Worm (Caenorhabditis elegans) whole organism, young adult: Measurements from ENCODE around the gene M01F1.8.
A peak's percentile ranks its signal among the peaks of the same experiment; 100 is the strongest.

Source experiments
- B0019.2 ChIP-seq: fragments of 200-800 bp; sonication (Bioruptor generic); conservative IDR thresholded peaks from 2 replicates; pipeline ENCODE4 v1.3.6; 2022; ENCODE audit warnings: missing genetic modification reagents, missing genetic modification characterization, missing compliant biosample characterization
- B0035.1 ChIP-seq: sonication (generic microtip); optimal IDR thresholded peaks from 2 replicates; lab custom pipeline; 2016; ENCODE audit warnings: missing genetic modification characterization, mild to moderate bottlenecking, missing compliant biosample characterization, missing genotype, missing genetic modification reagents
- B0336.3 ChIP-seq: fragments of 200-800 bp; sonication (Bioruptor generic); IDR thresholded peaks from 2 replicates; pipeline ENCODE4 v1.3.6; 2022; ENCODE audit warnings: missing genetic modification characterization, missing compliant biosample characterization
- D2030.7 ChIP-seq: fragments of 200-800 bp; sonication (Bioruptor generic); IDR thresholded peaks from 2 replicates; pipeline ENCODE4 v1.3.6; 2022; ENCODE audit warnings: missing genetic modification reagents, missing genetic modification characterization, missing compliant biosample characterization
- F22D6.2 ChIP-seq: sonication (generic microtip); optimal IDR thresholded peaks from 2 replicates; lab custom pipeline; 2016; ENCODE audit warnings: mild to moderate bottlenecking, missing genetic modification characterization, missing compliant biosample characterization
- F23B12.7 ChIP-seq: sonication (generic microtip); optimal IDR thresholded peaks from 2 replicates; lab custom pipeline; 2017; ENCODE audit warnings: missing genetic modification characterization, mild to moderate bottlenecking, missing compliant biosample characterization, antibody characterized with exemption, moderate library complexity; ENCODE audit not compliant: insufficient read depth
- F33H1.4 ChIP-seq: fragments of 200-800 bp; sonication (Bioruptor generic); IDR thresholded peaks from 2 replicates; pipeline ENCODE4 v1.3.6; 2022; ENCODE audit warnings: missing genetic modification reagents, missing genetic modification characterization, missing compliant biosample characterization
- F39B2.1 ChIP-seq: fragments of 200-800 bp; sonication (Bioruptor generic); IDR thresholded peaks from 2 replicates; pipeline ENCODE4 v1.3.6; 2022; ENCODE audit warnings: missing genetic modification reagents, missing genetic modification characterization, missing compliant biosample characterization
- F49E8.2 ChIP-seq: sonication (generic microtip); optimal IDR thresholded peaks from 3 replicates; lab custom pipeline; 2017; ENCODE audit warnings: missing genetic modification characterization, mild to moderate bottlenecking, missing compliant biosample characterization, antibody characterized with exemption, moderate library complexity; ENCODE audit not compliant: insufficient read depth
- F57A8.1 ChIP-seq: fragments of 200-800 bp; sonication (Bioruptor generic); optimal IDR thresholded peaks from 2 replicates; lab custom pipeline; 2018; ENCODE audit warnings: mild to moderate bottlenecking, missing genetic modification characterization, moderate library complexity, missing compliant biosample characterization
- T07F8.4 ChIP-seq: sonication (generic microtip); optimal IDR thresholded peaks from 2 replicates; lab custom pipeline; 2016; ENCODE audit warnings: mild to moderate bottlenecking, missing genetic modification characterization, moderate library complexity, missing compliant biosample characterization
- Y79H2A.3 ChIP-seq: fragments of 200-800 bp; sonication (Bioruptor generic); conservative IDR thresholded peaks from 2 replicates; pipeline ENCODE4 v1.3.6; 2022; ENCODE audit warnings: missing genetic modification reagents, missing genetic modification characterization, missing compliant biosample characterization
- Y95B8A.8 ChIP-seq: fragments of 200-800 bp; sonication (Bioruptor generic); IDR thresholded peaks from 2 replicates; pipeline ENCODE4 v1.3.6; 2022; ENCODE audit warnings: missing genetic modification reagents, missing genetic modification characterization, missing compliant biosample characterization
- ama-1 ChIP-seq, 3 experiments: fragments of 150-350 bp in 1 of 3; sonication (generic microtip) in 2 of 3; optimal IDR thresholded peaks; 2 replicates each; lab custom pipeline; 2014 to 2018; ENCODE audit warnings: missing biosample characterization in 2 of 3, missing genetic modification characterization in 2 of 3, missing genetic modification reagents in 2 of 3
- atf-7 ChIP-seq: sonication (generic microtip); optimal IDR thresholded peaks from 2 replicates; lab custom pipeline; 2017; ENCODE audit warnings: mild to moderate bottlenecking, missing genetic modification characterization, missing compliant biosample characterization
- attf-3 ChIP-seq: fragments of 200-800 bp; sonication (Bioruptor generic); conservative IDR thresholded peaks from 2 replicates; pipeline ENCODE4 v1.3.6; 2022; ENCODE audit warnings: missing genetic modification reagents, missing genetic modification characterization, missing compliant biosample characterization
- cebp-2 ChIP-seq: fragments of 200-800 bp; sonication (Bioruptor generic); IDR thresholded peaks from 2 replicates; pipeline ENCODE4 v1.3.6; 2022; ENCODE audit warnings: missing genetic modification characterization, missing compliant biosample characterization
- ceh-40 ChIP-seq: fragments of 200-800 bp; sonication (Bioruptor generic); IDR thresholded peaks from 2 replicates; pipeline ENCODE4 v1.3.6; 2022; ENCODE audit warnings: missing genetic modification characterization, missing compliant biosample characterization
- die-1 ChIP-seq: sonication (generic microtip); optimal IDR thresholded peaks from 2 replicates; lab custom pipeline; 2016; ENCODE audit warnings: missing genotype, mild to moderate bottlenecking, missing genetic modification characterization, missing compliant biosample characterization
- efl-1 ChIP-seq: fragments of 150-350 bp; optimal IDR thresholded peaks from 2 replicates; lab custom pipeline; 2014; ENCODE audit warnings: missing biosample characterization, missing genetic modification reagents, missing genetic modification characterization
- ets-4 ChIP-seq: fragments of 200-800 bp; sonication (Bioruptor generic); optimal IDR thresholded peaks from 2 replicates; lab custom pipeline; 2018; ENCODE audit warnings: mild to moderate bottlenecking, missing genetic modification characterization, missing compliant biosample characterization
- fkh-3 ChIP-seq: sonication (generic microtip); optimal IDR thresholded peaks from 2 replicates; lab custom pipeline; 2016; ENCODE audit warnings: mild to moderate bottlenecking, missing genetic modification characterization, missing compliant biosample characterization
- hlh-12 ChIP-seq: sonication (generic microtip); optimal IDR thresholded peaks from 2 replicates; lab custom pipeline; 2016; ENCODE audit warnings: missing genetic modification characterization, missing compliant biosample characterization
- hlh-26 ChIP-seq: fragments of 200-800 bp; sonication (Bioruptor generic); conservative IDR thresholded peaks from 2 replicates; pipeline ENCODE4 v1.3.6; 2022; ENCODE audit warnings: missing genetic modification reagents, missing genetic modification characterization, missing compliant biosample characterization
- hmg-1.2 ChIP-seq: fragments of 200-800 bp; sonication (Bioruptor generic); IDR thresholded peaks from 2 replicates; pipeline ENCODE4 v1.3.6; 2022; ENCODE audit warnings: missing genetic modification reagents, missing genetic modification characterization, missing compliant biosample characterization
- hmg-20 ChIP-seq: fragments of 200-800 bp; sonication (Bioruptor generic); IDR thresholded peaks from 2 replicates; pipeline ENCODE4 v1.3.6; 2022; ENCODE audit warnings: missing genetic modification reagents, missing genetic modification characterization, missing compliant biosample characterization
- hsf-1 ChIP-seq: fragments of 200-800 bp; sonication (Bioruptor generic); IDR thresholded peaks from 2 replicates; pipeline ENCODE4 v1.3.6; 2022; ENCODE audit warnings: missing genetic modification reagents, missing genetic modification characterization, missing compliant biosample characterization
- lin-26 ChIP-seq: fragments of 200-800 bp; sonication (Bioruptor generic); IDR thresholded peaks from 2 replicates; pipeline ENCODE4 v1.3.6; 2022; ENCODE audit warnings: missing genetic modification reagents, missing genetic modification characterization, missing compliant biosample characterization
- lin-35 ChIP-seq, 3 experiments: fragments of 150-350 bp in 2 of 3; sonication (generic microtip) in 1 of 3; optimal IDR thresholded peaks; 2 replicates each; lab custom pipeline; 2014 to 2018; ENCODE audit warnings: missing biosample characterization in 3 of 3, missing genetic modification characterization in 3 of 3, missing genetic modification reagents in 3 of 3
- lin-40 ChIP-seq: sonication (generic microtip); optimal IDR thresholded peaks from 2 replicates; lab custom pipeline; 2016; ENCODE audit warnings: missing genetic modification characterization, mild to moderate bottlenecking, missing compliant biosample characterization, missing genotype, missing genetic modification reagents
- lin-54 ChIP-seq: fragments of 200-800 bp; sonication (Bioruptor generic); optimal IDR thresholded peaks from 2 replicates; lab custom pipeline; 2018; ENCODE audit warnings: mild to moderate bottlenecking, missing genetic modification characterization, missing compliant biosample characterization
- lir-1 ChIP-seq: fragments of 200-800 bp; sonication (Bioruptor generic); conservative IDR thresholded peaks from 2 replicates; pipeline ENCODE4 v1.3.6; 2022; ENCODE audit warnings: missing genetic modification reagents, missing genetic modification characterization, missing compliant biosample characterization
- lsl-1 ChIP-seq: fragments of 200-800 bp; sonication (Bioruptor generic); optimal IDR thresholded peaks from 2 replicates; lab custom pipeline; 2018; ENCODE audit warnings: mild to moderate bottlenecking, missing genetic modification characterization, moderate library complexity, missing compliant biosample characterization
- lsy-27 ChIP-seq: sonication (generic microtip); optimal IDR thresholded peaks from 2 replicates; lab custom pipeline; 2017; ENCODE audit warnings: missing genetic modification characterization, mild to moderate bottlenecking, missing compliant biosample characterization, antibody characterized with exemption, missing genotype, borderline replicate concordance; ENCODE audit not compliant: insufficient read depth
- madf-8 ChIP-seq: fragments of 200-800 bp; sonication (Bioruptor generic); conservative IDR thresholded peaks from 2 replicates; pipeline ENCODE4 v1.3.6; 2022; ENCODE audit warnings: missing genetic modification reagents, missing genetic modification characterization, missing compliant biosample characterization
- mes-4 ChIP-seq: sonication (generic microtip); optimal IDR thresholded peaks from 2 replicates; lab custom pipeline; 2016; ENCODE audit warnings: missing genotype, missing genetic modification characterization, missing compliant biosample characterization
- nfya-1 ChIP-seq: sonication (generic microtip); optimal IDR thresholded peaks from 2 replicates; lab custom pipeline; 2017; ENCODE audit warnings: antibody characterized with exemption, missing compliant biosample characterization, missing genetic modification characterization, borderline replicate concordance; ENCODE audit not compliant: insufficient read depth
- nfya-2 ChIP-seq: fragments of 200-800 bp; sonication (Bioruptor generic); IDR thresholded peaks from 2 replicates; pipeline ENCODE4 v1.3.6; 2022; ENCODE audit warnings: missing genetic modification reagents, missing genetic modification characterization, missing compliant biosample characterization
- nhr-179 ChIP-seq: sonication (generic microtip); optimal IDR thresholded peaks from 2 replicates; lab custom pipeline; 2016; ENCODE audit warnings: mild to moderate bottlenecking, missing genetic modification characterization, missing compliant biosample characterization
- pha-4 ChIP-seq: fragments of 150-350 bp; sonication (generic microtip); optimal IDR thresholded peaks from 2 replicates; lab custom pipeline; 2014; ENCODE audit warnings: missing biosample characterization, missing genetic modification reagents, missing genetic modification characterization
- snpc-4 ChIP-seq, 5 experiments: fragments of 150-350 bp in 1 of 5; sonication (generic microtip) in 4 of 5; optimal IDR thresholded peaks; 2 replicates each; lab custom pipeline; 2014 to 2018; ENCODE audit warnings: missing genetic modification characterization in 5 of 5, missing biosample characterization in 3 of 5, antibody characterized with exemption in 2 of 5, mild to moderate bottlenecking in 2 of 5, missing compliant biosample characterization in 2 of 5, missing genotype in 2 of 5, moderate library complexity in 2 of 5, missing genetic modification reagents in 1 of 5
- somi-1 ChIP-seq: fragments of 200-800 bp; sonication (Bioruptor generic); optimal IDR thresholded peaks from 2 replicates; lab custom pipeline; 2018; ENCODE audit warnings: mild to moderate bottlenecking, missing genetic modification characterization, missing compliant biosample characterization
- zfh-2 ChIP-seq: fragments of 200-800 bp; sonication (Bioruptor generic); conservative IDR thresholded peaks from 2 replicates; pipeline ENCODE4 v1.3.6; 2022; ENCODE audit warnings: missing genetic modification reagents, missing genetic modification characterization, missing compliant biosample characterization
- zim-3 ChIP-seq: sonication (generic microtip); optimal IDR thresholded peaks from 2 replicates; lab custom pipeline; 2017; ENCODE audit warnings: mild to moderate bottlenecking, missing genetic modification characterization, moderate library complexity, missing compliant biosample characterization
- ztf-18 ChIP-seq: sonication (generic microtip); optimal IDR thresholded peaks from 2 replicates; lab custom pipeline; 2016; ENCODE audit warnings: missing genotype, mild to moderate bottlenecking, missing genetic modification characterization, missing compliant biosample characterization
- ztf-22 ChIP-seq: fragments of 200-800 bp; sonication (Bioruptor generic); optimal IDR thresholded peaks from 2 replicates; lab custom pipeline; 2018; ENCODE audit warnings: mild to moderate bottlenecking, missing genetic modification characterization, moderate library complexity, missing compliant biosample characterization
- ztf-25 ChIP-seq: fragments of 200-800 bp; sonication (Bioruptor generic); IDR thresholded peaks from 2 replicates; pipeline ENCODE4 v1.3.6; 2022; ENCODE audit warnings: missing genetic modification reagents, missing genetic modification characterization, missing compliant biosample characterization

The M01F1.8 gene

ce11 chrIII:3456226-3456625 is 46.1 kb downstream of the M01F1.8 start (continued):
- TF ChIP-seq Y79H2A.3 (GFP tag; lab: Robert Waterston, UW) = no peak
- peak; percentile 65 for TF ChIP-seq snpc-4 (GFP tag; optimal IDR thresholded peaks at IDR 0.05; lab: Kevin White, UChicago)
- TF ChIP-seq snpc-4 (tag; optimal IDR thresholded peaks at IDR 0.05; lab: Kevin White, UChicago) = peak; percentile 76 to 87 (median 85)
- peak; percentile 63 to 98 (median 85) for TF ChIP-seq lin-35 (GFP tag; optimal IDR thresholded peaks at IDR 0.05; lab: Kevin White, UChicago)
- TF ChIP-seq F49E8.2 (tag; lab: Kevin White, UChicago) = peak; percentile 83
- TF ChIP-seq hlh-26 = no peak
- peak; percentile 90 for TF ChIP-seq D2030.7
- no peak for TF ChIP-seq ets-4
- peak; percentile 85 for TF ChIP-seq B0035.1 (tag; lab: Kevin White, UChicago)
- TF ChIP-seq ztf-22 (GFP tag; lab: Kevin White, UChicago) = peak; percentile 60
- no peak for TF ChIP-seq F39B2.1 (GFP tag; lab: Robert Waterston, UW)
- TF ChIP-seq ztf-18 (tag; lab: Kevin White, UChicago) = peak; percentile 91
- TF ChIP-seq atf-7 (tag; lab: Kevin White, UChicago) = peak; percentile 82
- TF ChIP-seq somi-1 (GFP tag; lab: Kevin White, UChicago) = peak; percentile 96
- TF ChIP-seq madf-8 (GFP tag; lab: Robert Waterston, UW) = peak; percentile 57
- TF ChIP-seq B0336.3 (GFP tag; lab: Robert Waterston, UW) = peak; percentile 96
- TF ChIP-seq zfh-2 (GFP tag; lab: Robert Waterston, UW) = no peak
- peak; percentile 91 for TF ChIP-seq lsl-1 (GFP tag; lab: Kevin White, UChicago)
- TF ChIP-seq pha-4 (tag; lab: Kevin White, UChicago) = peak; percentile 96
- peak; percentile 84 for TF ChIP-seq Y95B8A.8 (GFP tag; lab: Robert Waterston, UW)
- TF ChIP-seq lin-40 (tag; lab: Kevin White, UChicago) = peak; percentile 99
- peak; percentile 73 for TF ChIP-seq hsf-1
- no peak for TF ChIP-seq F57A8.1 (GFP tag; lab: Kevin White, UChicago)
- TF ChIP-seq mes-4 (tag; lab: Kevin White, UChicago) = no peak
- TF ChIP-seq cebp-2 = 0 out of 2 replicates have a peak, but pooled peaks have one; percentile 62
- TF ChIP-seq hmg-1.2 (GFP tag; lab: Robert Waterston, UW) = peak; percentile 99
- TF ChIP-seq die-1 (tag; lab: Kevin White, UChicago) = no peak
- TF ChIP-seq efl-1 (GFP tag; lab: Kevin White, UChicago) = peak; percentile 82
- peak; percentile 97 for TF ChIP-seq lin-54
- TF ChIP-seq ama-1 (optimal IDR thresholded peaks at IDR 0.05; lab: Kevin White, UChicago) = peak; percentile 45
- no peak for TF ChIP-seq ama-1 (GFP tag; optimal IDR thresholded peaks at IDR 0.05; lab: Kevin White, UChicago)
- peak; percentile 92 for TF ChIP-seq F22D6.2 (tag; lab: Kevin White, UChicago)
- no peak for TF ChIP-seq fkh-3
- TF ChIP-seq nfya-1 (tag; lab: Kevin White, UChicago) = no peak
- peak; percentile 10 for TF ChIP-seq zim-3 (tag; lab: Kevin White, UChicago)
- TF ChIP-seq hlh-12 (tag; lab: Kevin White, UChicago) = no peak
- TF ChIP-seq hmg-20 (GFP tag; lab: Robert Waterston, UW) = peak; percentile 80
- no peak for TF ChIP-seq nhr-179 (tag; lab: Kevin White, UChicago)
- TF ChIP-seq F23B12.7 (tag; lab: Kevin White, UChicago) = peak; percentile 92
- TF ChIP-seq ceh-40 (GFP tag; lab: Robert Waterston, UW) = no peak
- peak; percentile 25; the same call in 1 of the 2 replicates for TF ChIP-seq lin-26 (GFP tag; lab: Robert Waterston, UW)
- no peak for TF ChIP-seq nfya-2
- no peak for TF ChIP-seq T07F8.4 (tag; lab: Kevin White, UChicago)
- TF ChIP-seq lsy-27 (tag; lab: Kevin White, UChicago) = peak; percentile 3
- TF ChIP-seq B0019.2 (GFP tag; lab: Robert Waterston, UW) = peak; percentile 85
- TF ChIP-seq lir-1 (GFP tag; lab: Robert Waterston, UW) = peak; percentile 98
- no peak for TF ChIP-seq ztf-25 (GFP tag; lab: Robert Waterston, UW)
- peak; percentile 90 for TF ChIP-seq F33H1.4
- TF ChIP-seq attf-3 (GFP tag; lab: Robert Waterston, UW) = peak; percentile 83
